Fruit fly (Drosophila melanogaster): Measurements from ENCODE around the gene CG10013.

- TF ChIP-seq Hr78 (GFP tag; optimal IDR thresholded peaks at IDR 0.05) (no peak), HLH106 (tag; optimal IDR thresholded peaks at IDR 0.05) (no peak), Hr83 (GFP tag; optimal IDR thresholded peaks at IDR 0.05; ENCODE audit: poor library complexity, severe bottlenecking) (no peak), CrebA (GFP tag; optimal IDR thresholded peaks at IDR 0.05; ENCODE audit: borderline replicate concordance) (no peak), Rel (GFP tag; optimal IDR thresholded peaks at IDR 0.05) (no peak), Rel (tag; optimal IDR thresholded peaks at IDR 0.05) (no peak), psq (GFP tag; optimal IDR thresholded peaks at IDR 0.05) (no peak), woc (GFP tag; optimal IDR thresholded peaks at IDR 0.05) (no peak), ey (GFP tag; optimal IDR thresholded peaks at IDR 0.05) (no peak), Sp1 (GFP tag; optimal IDR thresholded peaks at IDR 0.05) (no peak), usp (GFP tag; optimal IDR thresholded peaks at IDR 0.05) (no peak), Jra (GFP tag; optimal IDR thresholded peaks at IDR 0.05) (no peak), br (GFP tag; optimal IDR thresholded peaks at IDR 0.05) (no peak), pan (optimal IDR thresholded peaks at IDR 0.05) (no peak), h (GFP tag; optimal IDR thresholded peaks at IDR 0.05) (no peak)
These were observed 28.7 kb downstream of the CG10013 start, which contains the start of gene CG10041 for dm6 chr3R:12352003-12352402.

Measured in whole organism, wandering third instar larva.